Worm (Caenorhabditis elegans) whole organism, midembryonic: ENCODE results near the gene hrg-2.
"Not testable (repeated sequence)": the region's sequence is repeated elsewhere in the genome, so short reads cannot be mapped to it uniquely, and the experiment has no call there.

ENCODE experiments used
- T22C8.4 ChIP-seq: fragments of 200-800 bp; sonication (Bioruptor generic); IDR thresholded peaks from 2 replicates; pipeline ENCODE4 v1.3.6; 2022; ENCODE audit warnings: missing genetic modification characterization, missing compliant biosample characterization
- flt-1 ChIP-seq: fragments of 200-800 bp; sonication (Bioruptor generic); IDR thresholded peaks from 2 replicates; pipeline ENCODE4 v1.3.6; 2022; ENCODE audit warnings: missing genetic modification characterization, missing compliant biosample characterization
- med-1 ChIP-seq: sonication (generic microtip); optimal IDR thresholded peaks from 2 replicates; lab custom pipeline; 2017; ENCODE audit warnings: missing genetic modification characterization, mild to moderate bottlenecking, missing compliant biosample characterization, antibody characterized with exemption, missing genetic modification reagents; ENCODE audit not compliant: insufficient read depth

DNA sequence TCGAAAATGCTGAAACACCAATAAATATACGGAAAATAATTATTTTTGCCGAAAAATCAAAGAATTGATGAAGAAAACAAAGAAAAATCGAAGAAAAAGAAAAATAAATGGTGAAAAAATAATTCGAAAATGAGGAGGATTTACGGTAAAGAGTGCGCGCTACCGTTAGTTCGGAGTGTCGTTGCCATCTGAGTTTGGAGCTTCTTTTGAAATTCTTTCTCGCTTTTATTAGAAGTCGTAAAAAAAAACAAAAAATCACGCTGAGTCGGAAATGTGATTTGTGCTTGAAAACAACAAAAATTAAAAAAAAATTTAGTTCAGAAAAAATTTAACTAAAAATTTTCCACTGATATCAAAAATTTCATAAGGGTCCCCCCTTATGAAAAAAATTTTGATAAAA, 36.1 kb downstream of the hrg-2 start, which contains the start of gene F23H12.10:
- not testable (repeated sequence) for TF ChIP-seq flt-1 (GFP tag; lab: Robert Waterston, UW); T22C8.4 (GFP tag; lab: Robert Waterston, UW); med-1 (GFP tag; lab: Kevin White, UChicago)
